Fruit fly (Drosophila melanogaster) whole organism, prepupa: ENCODE measurements around the gene CG11037.
A peak's percentile ranks its signal among the peaks of the same experiment; 100 is the strongest.

Experiments used
- CG10631 ChIP-seq: fragments of 200-800 bp; sonication (Bioruptor generic); optimal IDR thresholded peaks from 2 replicates; lab custom pipeline; 2016; ENCODE audit warnings: missing biosample characterization, missing genetic modification characterization
- CG10669 ChIP-seq: fragments of 200-800 bp; sonication (Bioruptor generic); optimal IDR thresholded peaks from 3 replicates; lab custom pipeline; 2018; ENCODE audit warnings: missing biosample characterization, mild to moderate bottlenecking, missing genetic modification characterization, moderate library complexity
- CG11294 ChIP-seq: fragments of 200-800 bp; sonication (Bioruptor generic); IDR thresholded peaks from 2 replicates; pipeline ENCODE4 v1.3.6; 2022; ENCODE audit warnings: missing biosample characterization, missing genetic modification characterization
- CG11762 ChIP-seq: fragments of 200-800 bp; sonication (Bioruptor generic); optimal IDR thresholded peaks from 3 replicates; lab custom pipeline; 2016; ENCODE audit warnings: missing biosample characterization, missing genetic modification characterization; ENCODE audit not compliant: insufficient read depth
- CG15336 ChIP-seq: fragments of 200-800 bp; sonication (Bioruptor generic); IDR thresholded peaks from 2 replicates; pipeline ENCODE4 v1.3.6; 2022; ENCODE audit warnings: missing biosample characterization, missing genetic modification characterization
- CG1621 ChIP-seq: fragments of 200-800 bp; sonication (Bioruptor generic); optimal IDR thresholded peaks from 3 replicates; lab custom pipeline; 2018; ENCODE audit warnings: missing biosample characterization, mild to moderate bottlenecking, missing genetic modification characterization
- CG16779 ChIP-seq: fragments of 200-800 bp; sonication (Bioruptor generic); optimal IDR thresholded peaks from 3 replicates; lab custom pipeline; 2017; ENCODE audit warnings: missing biosample characterization, mild to moderate bottlenecking, missing genetic modification characterization
- CG3032 ChIP-seq: fragments of 200-800 bp; optimal IDR thresholded peaks from 2 replicates; lab custom pipeline; 2019; ENCODE audit warnings: missing biosample characterization, mild to moderate bottlenecking, missing genetic modification characterization, moderate library complexity
- CG31627 ChIP-seq: fragments of 200-800 bp; sonication (Bioruptor generic); optimal IDR thresholded peaks from 3 replicates; lab custom pipeline; 2016; ENCODE audit warnings: missing biosample characterization, missing genetic modification characterization
- CG32006 ChIP-seq: fragments of 200-800 bp; sonication (Bioruptor generic); optimal IDR thresholded peaks from 3 replicates; lab custom pipeline; 2017; ENCODE audit warnings: missing biosample characterization, mild to moderate bottlenecking, missing genetic modification characterization
- CG34406 ChIP-seq: fragments of 200-800 bp; sonication (Bioruptor generic); optimal IDR thresholded peaks from 3 replicates; lab custom pipeline; 2016; ENCODE audit warnings: missing biosample characterization, missing genetic modification characterization
- CG3919 ChIP-seq: fragments of 200-800 bp; sonication (Bioruptor generic); optimal IDR thresholded peaks from 3 replicates; lab custom pipeline; 2016; ENCODE audit warnings: missing biosample characterization, missing genetic modification characterization
- CG4318 ChIP-seq: fragments of 200-800 bp; sonication (Bioruptor generic); optimal IDR thresholded peaks from 3 replicates; lab custom pipeline; 2017; ENCODE audit warnings: missing biosample characterization, mild to moderate bottlenecking, missing genetic modification characterization
- CG6163 ChIP-seq: fragments of 200-800 bp; sonication (Bioruptor generic); IDR thresholded peaks from 3 replicates; pipeline ENCODE4 v1.3.6; 2022; ENCODE audit warnings: missing biosample characterization, missing genetic modification characterization
- CG6276 ChIP-seq: fragments of 200-800 bp; sonication (Bioruptor generic); optimal IDR thresholded peaks from 2 replicates; lab custom pipeline; 2017; ENCODE audit warnings: missing biosample characterization, mild to moderate bottlenecking, missing genetic modification characterization
- CG6792 ChIP-seq: fragments of 200-800 bp; sonication (Bioruptor generic); optimal IDR thresholded peaks from 3 replicates; lab custom pipeline; 2016; ENCODE audit warnings: missing biosample characterization, missing genetic modification characterization
- CG6808 ChIP-seq: fragments of 200-800 bp; sonication (Bioruptor generic); optimal IDR thresholded peaks from 3 replicates; lab custom pipeline; 2017; ENCODE audit warnings: missing biosample characterization, missing genetic modification characterization, mild to moderate bottlenecking, moderate library complexity, missing genetic modification reagents
- CG7368 ChIP-seq: fragments of 200-800 bp; sonication (Bioruptor generic); optimal IDR thresholded peaks from 3 replicates; lab custom pipeline; 2016; ENCODE audit warnings: missing biosample characterization, missing genetic modification characterization
- CG8119 ChIP-seq: fragments of 200-800 bp; sonication (Bioruptor generic); IDR thresholded peaks from 3 replicates; pipeline ENCODE4 v1.3.6; 2022; ENCODE audit warnings: missing biosample characterization, missing genetic modification characterization
- CG8632 ChIP-seq: fragments of 200-800 bp; sonication (Bioruptor generic); optimal IDR thresholded peaks from 3 replicates; lab custom pipeline; 2016; ENCODE audit warnings: missing biosample characterization, missing genetic modification characterization
- CG9139 ChIP-seq: fragments of 200-800 bp; sonication (Bioruptor generic); optimal IDR thresholded peaks from 3 replicates; lab custom pipeline; 2017; ENCODE audit warnings: missing biosample characterization, mild to moderate bottlenecking, missing genetic modification characterization
- Eip75B ChIP-seq: fragments of 200-800 bp; sonication (Bioruptor generic); optimal IDR thresholded peaks from 3 replicates; lab custom pipeline; 2016; ENCODE audit warnings: missing biosample characterization, missing genetic modification characterization
- Eip78C ChIP-seq: fragments of 200-800 bp; sonication (Bioruptor generic); peaks from one replicate; lab custom pipeline; 2016; ENCODE audit warnings: missing biosample characterization, missing genetic modification characterization
- Ets96B ChIP-seq: fragments of 200-800 bp; optimal IDR thresholded peaks from 2 replicates; lab custom pipeline; 2019; ENCODE audit warnings: missing biosample characterization, mild to moderate bottlenecking, missing genetic modification characterization, moderate library complexity
- Gug ChIP-seq: fragments of 200-800 bp; sonication (Bioruptor generic); IDR thresholded peaks from 2 replicates; pipeline ENCODE4 v1.3.6; 2022; ENCODE audit warnings: missing biosample characterization, missing genetic modification characterization
- Hr39 ChIP-seq: fragments of 200-800 bp; sonication (Bioruptor generic); optimal IDR thresholded peaks from 2 replicates; lab custom pipeline; 2016; ENCODE audit warnings: missing biosample characterization, missing genetic modification characterization
- Hr4 ChIP-seq: fragments of 200-800 bp; sonication (Bioruptor generic); optimal IDR thresholded peaks from 3 replicates; lab custom pipeline; 2016; ENCODE audit warnings: missing biosample characterization, missing genetic modification characterization
- Lpt ChIP-seq: fragments of 200-800 bp; sonication (Bioruptor generic); optimal IDR thresholded peaks from 3 replicates; lab custom pipeline; 2016; ENCODE audit warnings: missing biosample characterization, missing genetic modification characterization
- Met ChIP-seq: fragments of 200-800 bp; sonication (Bioruptor generic); optimal IDR thresholded peaks from 3 replicates; lab custom pipeline; 2016; ENCODE audit warnings: missing biosample characterization, missing genetic modification characterization
- OdsH ChIP-seq: fragments of 200-800 bp; sonication (Bioruptor generic); optimal IDR thresholded peaks from 3 replicates; lab custom pipeline; 2016; ENCODE audit warnings: missing biosample characterization, missing genetic modification characterization
- Smox ChIP-seq: fragments of 200-800 bp; sonication (Bioruptor generic); optimal IDR thresholded peaks from 3 replicates; lab custom pipeline; 2016; ENCODE audit warnings: missing biosample characterization, missing genetic modification characterization
- Sox102F ChIP-seq: fragments of 200-800 bp; sonication (Bioruptor generic); optimal IDR thresholded peaks from 2 replicates; lab custom pipeline; 2016; ENCODE audit warnings: missing biosample characterization, mild to moderate bottlenecking, missing genetic modification characterization
- Sox14 ChIP-seq: fragments of 200-800 bp; sonication (Bioruptor generic); optimal IDR thresholded peaks from 3 replicates; lab custom pipeline; 2016; ENCODE audit warnings: missing biosample characterization, missing genetic modification characterization
- Sox15 ChIP-seq: fragments of 200-800 bp; sonication (Bioruptor generic); optimal IDR thresholded peaks from 3 replicates; lab custom pipeline; 2016; ENCODE audit warnings: missing biosample characterization, missing genetic modification characterization
- achi ChIP-seq: fragments of 200-800 bp; sonication (Bioruptor generic); optimal IDR thresholded peaks from 3 replicates; lab custom pipeline; 2016; ENCODE audit warnings: missing biosample characterization, missing genetic modification characterization
- acj6 ChIP-seq: fragments of 200-800 bp; sonication (Bioruptor generic); optimal IDR thresholded peaks from 3 replicates; lab custom pipeline; 2016; ENCODE audit warnings: missing biosample characterization, missing genetic modification characterization
- cyc ChIP-seq: fragments of 200-800 bp; sonication (Bioruptor generic); optimal IDR thresholded peaks from 3 replicates; lab custom pipeline; 2016; ENCODE audit warnings: missing biosample characterization, missing genetic modification characterization
- dac ChIP-seq: fragments of 200-800 bp; sonication (Bioruptor generic); optimal IDR thresholded peaks from 2 replicates; lab custom pipeline; 2017; ENCODE audit warnings: missing biosample characterization, mild to moderate bottlenecking, missing genetic modification characterization
- eg ChIP-seq: fragments of 200-800 bp; sonication (Bioruptor generic); IDR thresholded peaks from 3 replicates; pipeline ENCODE4 v1.3.6; 2022; ENCODE audit warnings: missing biosample characterization, missing genetic modification characterization
- esn ChIP-seq: fragments of 200-800 bp; sonication (Bioruptor generic); optimal IDR thresholded peaks from 2 replicates; lab custom pipeline; 2016; ENCODE audit warnings: missing biosample characterization, mild to moderate bottlenecking, missing genetic modification characterization, moderate library complexity
- fd85E ChIP-seq: fragments of 200-800 bp; sonication (Bioruptor generic); optimal IDR thresholded peaks from 3 replicates; lab custom pipeline; 2016; ENCODE audit warnings: missing biosample characterization, missing genetic modification characterization
- lz ChIP-seq: fragments of 200-800 bp; sonication (Bioruptor generic); optimal IDR thresholded peaks from 3 replicates; lab custom pipeline; 2016; ENCODE audit warnings: missing biosample characterization, missing genetic modification characterization
- net ChIP-seq: fragments of 200-800 bp; sonication (Bioruptor generic); optimal IDR thresholded peaks from 3 replicates; lab custom pipeline; 2016; ENCODE audit warnings: missing biosample characterization, missing genetic modification characterization
- pdm3 ChIP-seq: fragments of 200-800 bp; sonication (Bioruptor generic); optimal IDR thresholded peaks from 3 replicates; lab custom pipeline; 2016; ENCODE audit warnings: missing biosample characterization, missing genetic modification characterization
- spab ChIP-seq: fragments of 200-800 bp; sonication (Bioruptor generic); optimal IDR thresholded peaks from 2 replicates; lab custom pipeline; 2017; ENCODE audit warnings: missing biosample characterization, mild to moderate bottlenecking, missing genetic modification characterization, missing genetic modification reagents
- ss ChIP-seq, 2 experiments: fragments of 200-800 bp; sonication (Bioruptor generic); optimal IDR thresholded peaks; 2 replicates in 1 of 2; 3 replicates in 1 of 2; lab custom pipeline; 2017 to 2018; ENCODE audit warnings: mild to moderate bottlenecking in 2 of 2, missing biosample characterization in 2 of 2, missing genetic modification characterization in 2 of 2, moderate library complexity in 1 of 2
- svp ChIP-seq: fragments of 200-800 bp; sonication (Bioruptor generic); peaks from one replicate; lab custom pipeline; 2016; ENCODE audit warnings: missing biosample characterization, missing genetic modification characterization
- topi ChIP-seq: fragments of 200-800 bp; sonication (Bioruptor generic); optimal IDR thresholded peaks from 3 replicates; lab custom pipeline; 2016; ENCODE audit warnings: missing biosample characterization, missing genetic modification characterization
- vri ChIP-seq: fragments of 200-800 bp; sonication (Bioruptor generic); optimal IDR thresholded peaks from 3 replicates; lab custom pipeline; 2016; ENCODE audit warnings: missing biosample characterization, mild to moderate bottlenecking, missing genetic modification characterization

CG11037 gene

dm6 chr3L:20942076-20942475 lies 19.1 kb downstream of the CG11037 start:
- TF ChIP-seq CG3032 (tag; lab: Kevin White, UChicago) (no peak), Met (GFP tag; lab: Kevin White, UChicago) (no peak), CG8632 (GFP tag; lab: Kevin White, UChicago) (no peak), CG7368 (GFP tag; lab: Kevin White, UChicago) (no peak), Gug (GFP tag; lab: Robert Waterston, UW) (no peak), Ets96B (tag; lab: Kevin White, UChicago) (no peak), CG16779 (no peak), topi (GFP tag; lab: Kevin White, UChicago) (no peak), vri (GFP tag; lab: Kevin White, UChicago) (no peak)

DNA sequence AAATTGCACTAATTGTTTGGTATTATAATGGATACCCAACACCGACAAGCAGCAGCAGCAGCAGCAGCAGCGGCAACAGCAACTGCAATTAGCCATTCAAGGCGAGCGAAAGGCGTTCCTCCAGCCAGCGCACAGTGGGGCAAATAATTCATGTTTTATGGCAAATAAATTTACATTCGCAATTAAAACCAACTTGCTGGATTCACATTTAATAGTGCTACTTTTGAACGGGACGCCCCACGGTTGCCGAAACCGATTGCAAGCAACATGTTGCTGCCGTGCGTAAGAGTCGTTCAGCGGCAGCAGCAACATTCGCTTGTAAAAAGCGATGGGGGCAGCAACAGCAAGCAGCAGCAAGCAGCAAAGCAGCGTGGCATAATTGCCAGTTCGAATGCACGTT lies 27.5 kb downstream of the CG11037 start:
- peak; percentile 44 for TF ChIP-seq Met (GFP tag; lab: Kevin White, UChicago)
- TF ChIP-seq CG7368 (GFP tag; lab: Kevin White, UChicago): peak; percentile 17
- no peak for TF ChIP-seq spab
- no peak for TF ChIP-seq CG1621 (tag; lab: Kevin White, UChicago)
- no peak for TF ChIP-seq fd85E (GFP tag; lab: Kevin White, UChicago)
- peak; percentile 69 for TF ChIP-seq eg
- peak; percentile 1 for TF ChIP-seq vri (GFP tag; lab: Kevin White, UChicago)
- peak; percentile 4 for TF ChIP-seq CG9139 (GFP tag; lab: Kevin White, UChicago)
- peak; percentile 68 for TF ChIP-seq CG3919 (GFP tag; lab: Kevin White, UChicago)
- TF ChIP-seq Sox14 (GFP tag; lab: Kevin White, UChicago): peak; percentile 23
- peak; percentile 24 for TF ChIP-seq dac (GFP tag; lab: Kevin White, UChicago)
- TF ChIP-seq CG34406: peak; percentile 9
- peak; percentile 28 for TF ChIP-seq pdm3 (GFP tag; lab: Kevin White, UChicago)
- TF ChIP-seq Eip78C (GFP tag; lab: Kevin White, UChicago): peak; percentile 89
- TF ChIP-seq CG4318 (GFP tag; lab: Kevin White, UChicago): no peak
- TF ChIP-seq topi (GFP tag; lab: Kevin White, UChicago): peak; percentile 34
- TF ChIP-seq esn (GFP tag; lab: Kevin White, UChicago): peak; percentile 25
- peak; percentile 43 for TF ChIP-seq CG6808 (GFP tag; lab: Kevin White, UChicago)
- peak; percentile 56 for TF ChIP-seq Hr4 (GFP tag; lab: Kevin White, UChicago)
- TF ChIP-seq CG10669 (GFP tag; lab: Kevin White, UChicago): peak; percentile 25
- peak; percentile 52 for TF ChIP-seq Sox102F (GFP tag; lab: Kevin White, UChicago)
- TF ChIP-seq Sox15 (GFP tag; lab: Kevin White, UChicago): no peak
- peak; percentile 17 for TF ChIP-seq Smox (GFP tag; lab: Kevin White, UChicago)
- no peak for TF ChIP-seq CG31627 (GFP tag; lab: Kevin White, UChicago)
- peak; percentile 26 for TF ChIP-seq lz (GFP tag; lab: Kevin White, UChicago)
- peak; percentile 26 for TF ChIP-seq CG6792
- TF ChIP-seq Hr39 (GFP tag; lab: Kevin White, UChicago): peak; percentile 14
- TF ChIP-seq svp (GFP tag; lab: Kevin White, UChicago): peak; percentile 66
- TF ChIP-seq CG11294: 0 out of 2 replicates have a peak, but pooled peaks have one; percentile 20
- TF ChIP-seq CG6163 (GFP tag; lab: Robert Waterston, UW): peak; percentile 66
- TF ChIP-seq cyc (GFP tag; lab: Kevin White, UChicago): peak; percentile 10
- peak; percentile 19 to 65 for TF ChIP-seq ss (GFP tag; optimal IDR thresholded peaks at IDR 0.05; lab: Kevin White, UChicago)
- TF ChIP-seq CG32006: peak; percentile 54
- no peak for TF ChIP-seq Lpt (GFP tag; lab: Kevin White, UChicago)
- peak; percentile 15 for TF ChIP-seq Eip75B
- TF ChIP-seq Ets96B (tag; lab: Kevin White, UChicago): no peak
- TF ChIP-seq CG15336 (GFP tag; lab: Robert Waterston, UW): peak; percentile 56; the same call in 1 of the 2 replicates
- TF ChIP-seq Gug (GFP tag; lab: Robert Waterston, UW): 0 out of 2 replicates have a peak, but pooled peaks have one; percentile 17
- TF ChIP-seq CG8632 (GFP tag; lab: Kevin White, UChicago): peak; percentile 16
- peak; percentile 16 for TF ChIP-seq acj6 (GFP tag; lab: Kevin White, UChicago)
- peak; percentile 41 for TF ChIP-seq achi (GFP tag; lab: Kevin White, UChicago)
- peak; percentile 37 for TF ChIP-seq OdsH (GFP tag; lab: Kevin White, UChicago)
- no peak for TF ChIP-seq CG10631 (GFP tag; lab: Kevin White, UChicago)
- peak; percentile 42 for TF ChIP-seq CG6276 (GFP tag; lab: Kevin White, UChicago)
- TF ChIP-seq CG11762 (GFP tag; lab: Kevin White, UChicago): no peak
- TF ChIP-seq CG3032 (tag; lab: Kevin White, UChicago): peak; percentile 34
- TF ChIP-seq net (GFP tag; lab: Kevin White, UChicago): peak; percentile 32
- peak; percentile 68; the same call in 2 of the 3 replicates for TF ChIP-seq CG8119 (GFP tag; lab: Robert Waterston, UW)
